Worm (Caenorhabditis elegans): ENCODE results near the gene lev-9.

ce11 chrX:6273772-6274171 lies 17.8 kb downstream of the lev-9 start:
- TF ChIP-seq rec-8 (tag; optimal IDR thresholded peaks at IDR 0.05) (no peak), rpc-1 (optimal IDR thresholded peaks at IDR 0.05) (no peak), rpc-1 (tag; optimal IDR thresholded peaks at IDR 0.05) (no peak), sea-2 (GFP tag; IDR thresholded peaks at IDR 0.05) (no peak), attf-6 (GFP tag; IDR thresholded peaks at IDR 0.05) (no peak), nfya-1 (tag; optimal IDR thresholded peaks at IDR 0.05; ENCODE audit: borderline replicate concordance, insufficient read depth) (no peak), mxl-1 (tag; optimal IDR thresholded peaks at IDR 0.05) (no peak), K12H6.12 (tag; optimal IDR thresholded peaks at IDR 0.05) (no peak), dpff-1 (tag; optimal IDR thresholded peaks at IDR 0.05) (no peak), tbx-9 (tag; optimal IDR thresholded peaks at IDR 0.05; ENCODE audit: borderline replicate concordance) (no peak), hlh-12 (tag; optimal IDR thresholded peaks at IDR 0.05) (no peak), F33H1.4 (GFP tag; IDR thresholded peaks at IDR 0.05) (no peak)

Data from whole organism, young adult.